Worm (Caenorhabditis elegans): Measurements from ENCODE around the gene C05D11.1.

C05D11.1 gene

DNA sequence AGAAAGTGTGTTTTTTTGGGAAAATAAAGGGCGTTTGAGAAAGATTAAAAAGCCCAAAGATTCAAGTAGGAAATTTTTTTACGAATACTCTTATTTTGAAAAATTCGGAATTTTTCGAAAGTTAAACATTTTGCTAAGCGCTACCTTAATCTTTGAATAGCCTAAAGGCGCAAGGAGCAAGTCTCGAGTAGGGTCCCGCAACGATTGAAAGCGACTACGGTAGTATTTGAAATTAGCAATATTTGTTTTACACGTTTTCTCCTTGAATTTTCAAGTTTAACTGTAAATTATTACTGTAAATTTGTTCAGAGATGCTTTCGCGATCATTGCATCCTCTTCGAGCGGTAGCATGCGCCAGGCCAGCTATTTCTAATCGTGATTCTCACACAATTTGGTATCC, 28.5 kb downstream of the C05D11.1 start, which contains the start of gene nduf-2.2:
Gene nduf-2.2, plus strand, starts transcription at position 310 of the 400 bp plus-strand sequence.
- no peak for TF ChIP-seq tbx-11 (GFP tag; IDR thresholded peaks at IDR 0.05)
- TF ChIP-seq hmbx-1 (tag; optimal IDR thresholded peaks at IDR 0.05) = no peak

DNA sequence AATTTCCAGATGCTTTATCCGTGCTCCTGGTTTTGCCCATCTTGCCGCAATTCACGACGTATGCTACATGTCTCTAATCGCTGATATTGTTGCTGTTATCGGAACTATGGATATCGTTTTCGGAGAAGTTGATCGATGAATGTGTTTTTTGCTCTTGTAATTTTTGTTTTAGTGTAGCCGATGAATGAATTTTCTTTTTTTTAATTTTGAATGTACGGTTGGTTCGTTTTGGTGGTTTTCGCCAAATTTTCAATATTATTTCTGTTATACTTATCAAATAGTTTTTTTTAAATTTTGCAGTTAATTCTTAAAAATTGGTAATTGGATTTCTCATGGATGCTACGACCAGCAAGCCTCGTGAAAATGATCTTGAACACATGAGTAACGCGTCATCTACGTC, 30.6 kb downstream of the C05D11.1 start, which contains the start of gene T26A5.2:
Gene T26A5.2, plus strand, starts transcription at position 301 of the 400 bp plus-strand sequence.
- TF ChIP-seq B0310.2 (tag; optimal IDR thresholded peaks at IDR 0.05) (no peak), scrt-1 (GFP tag; IDR thresholded peaks at IDR 0.05) (no peak), hmbx-1 (tag; optimal IDR thresholded peaks at IDR 0.05) (no peak), hnd-1 (tag; optimal IDR thresholded peaks at IDR 0.05) (no peak), aly-1 (tag; optimal IDR thresholded peaks at IDR 0.05) (no peak), ama-1 (optimal IDR thresholded peaks at IDR 0.05) (no peak), ceh-36 (tag; optimal IDR thresholded peaks at IDR 0.05) (no peak), tra-4 (tag; optimal IDR thresholded peaks at IDR 0.05) (no peak), tbx-37 (GFP tag; conservative IDR thresholded peaks at IDR 0.05) (no peak), flt-1 (GFP tag; IDR thresholded peaks at IDR 0.05) (no peak), pes-1 (GFP tag; IDR thresholded peaks at IDR 0.05) (no peak), ceh-13 (GFP tag; optimal IDR thresholded peaks at IDR 0.05) (no peak), ets-7 (tag; optimal IDR thresholded peaks at IDR 0.05) (no peak)

DNA sequence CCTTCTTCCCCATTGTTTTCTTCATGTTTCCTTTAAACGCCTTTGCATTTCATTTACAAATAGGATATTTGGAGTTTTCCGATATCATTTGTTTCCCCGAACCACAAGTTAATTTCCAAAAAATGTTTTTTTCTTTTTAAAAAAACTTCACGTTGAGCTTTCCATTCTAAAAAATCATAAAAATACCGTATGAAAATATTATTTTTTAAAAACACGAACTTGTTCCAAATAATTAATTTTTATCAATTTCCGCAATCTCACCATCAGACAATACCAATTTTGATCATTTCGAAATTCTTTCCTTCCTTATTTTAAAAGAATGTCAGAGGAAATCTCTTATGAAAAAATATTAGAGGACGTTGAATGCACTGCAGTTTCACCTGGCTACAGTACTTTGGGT, 35.0 kb downstream of the C05D11.1 start, which contains the start of gene wht-6:
Gene wht-6, plus strand, starts transcription at position 301 of the 400 bp plus-strand sequence.
- TF ChIP-seq scrt-1 (GFP tag; IDR thresholded peaks at IDR 0.05) (no peak), flt-1 (GFP tag; IDR thresholded peaks at IDR 0.05) (no peak), hmbx-1 (tag; optimal IDR thresholded peaks at IDR 0.05) (no peak), pes-1 (GFP tag; IDR thresholded peaks at IDR 0.05) (no peak), ceh-36 (tag; optimal IDR thresholded peaks at IDR 0.05) (no peak), ets-7 (tag; optimal IDR thresholded peaks at IDR 0.05) (no peak), tbx-11 (GFP tag; IDR thresholded peaks at IDR 0.05) (no peak), F13C5.2 (tag; optimal IDR thresholded peaks at IDR 0.05) (no peak), hnd-1 (tag; optimal IDR thresholded peaks at IDR 0.05) (no peak), B0310.2 (tag; optimal IDR thresholded peaks at IDR 0.05) (no peak), ceh-13 (GFP tag; optimal IDR thresholded peaks at IDR 0.05) (no peak), hmg-4 (GFP tag; optimal IDR thresholded peaks at IDR 0.05) (no peak)

DNA sequence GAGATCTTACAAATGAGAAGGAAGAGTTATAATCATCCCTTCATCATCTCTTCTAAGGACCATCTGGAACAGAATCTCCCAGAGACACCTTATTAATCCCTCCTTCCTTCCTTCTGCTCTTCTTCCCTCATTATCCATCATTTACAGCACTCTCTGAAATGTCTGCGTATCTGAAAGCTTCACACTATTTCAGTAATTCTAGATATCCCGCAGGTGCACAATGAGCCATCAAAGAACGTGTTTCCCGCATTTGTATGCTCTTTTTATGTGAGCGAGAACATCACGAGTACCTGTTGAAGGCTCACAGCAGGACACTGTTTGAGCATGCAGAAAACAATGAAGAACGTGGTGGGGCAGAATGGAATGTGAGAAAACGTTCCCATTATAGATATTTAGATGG, 40.0 kb downstream of the C05D11.1 start:
- no peak for TF ChIP-seq scrt-1 (GFP tag; IDR thresholded peaks at IDR 0.05)
- TF ChIP-seq ceh-36 (tag; optimal IDR thresholded peaks at IDR 0.05) = peak; percentile 46

DNA sequence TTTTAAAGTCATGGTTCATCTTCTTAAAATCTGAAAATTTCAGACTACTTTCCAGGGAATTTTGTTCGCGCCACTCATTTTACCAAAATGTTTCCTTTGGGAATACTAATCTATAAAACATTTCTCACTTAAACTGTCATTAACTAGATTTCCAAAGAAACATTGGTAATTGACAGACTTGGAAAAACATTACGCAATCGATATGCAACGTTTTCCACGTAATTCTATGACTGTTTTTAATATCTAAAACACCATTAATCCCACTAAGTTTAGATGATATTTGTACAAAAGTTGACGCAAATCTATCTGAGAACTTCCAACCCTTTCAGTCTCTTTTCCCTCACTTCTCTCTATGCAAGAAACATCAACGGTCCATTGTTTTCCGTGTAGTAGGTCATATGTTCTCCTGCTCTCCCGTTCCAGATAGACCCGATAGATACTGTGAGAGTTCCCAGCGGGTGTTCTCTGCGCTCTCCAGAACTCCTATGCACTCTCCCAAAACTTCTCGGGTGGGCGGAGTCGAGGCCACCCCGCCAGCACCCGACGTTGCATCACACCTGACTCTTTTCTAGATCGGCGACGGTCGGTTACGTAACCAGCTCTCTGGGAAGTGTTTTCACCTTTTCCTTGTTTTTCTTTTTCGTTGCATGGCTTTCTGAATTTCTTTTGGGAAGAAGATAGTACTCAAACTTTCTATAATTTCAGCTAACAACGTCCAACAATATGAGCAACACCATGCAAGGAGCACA, 42.0 kb downstream of the C05D11.1 start, which contains the start of gene zip-8:
Gene zip-8, plus strand, starts transcription at position 700 of the 749 bp plus-strand sequence.
- TF ChIP-seq sea-1 (GFP tag; conservative IDR thresholded peaks at IDR 0.05) (no peak), hmg-4 (GFP tag; optimal IDR thresholded peaks at IDR 0.05) (no peak), tbx-11 (GFP tag; IDR thresholded peaks at IDR 0.05) (no peak), B0310.2 (tag; optimal IDR thresholded peaks at IDR 0.05) (no peak), tra-4 (tag; optimal IDR thresholded peaks at IDR 0.05) (no peak), tbx-37 (GFP tag; conservative IDR thresholded peaks at IDR 0.05) (no peak), hnd-1 (tag; optimal IDR thresholded peaks at IDR 0.05) (no peak), hmbx-1 (tag; optimal IDR thresholded peaks at IDR 0.05) (no peak), aly-1 (tag; optimal IDR thresholded peaks at IDR 0.05) (no peak), ceh-36 (tag; optimal IDR thresholded peaks at IDR 0.05) (no peak), ets-7 (tag; optimal IDR thresholded peaks at IDR 0.05) (no peak), scrt-1 (GFP tag; IDR thresholded peaks at IDR 0.05) (no peak), ama-1 (optimal IDR thresholded peaks at IDR 0.05) (no peak), pes-1 (GFP tag; IDR thresholded peaks at IDR 0.05) (no peak), flt-1 (GFP tag; IDR thresholded peaks at IDR 0.05) (no peak), ceh-13 (GFP tag; optimal IDR thresholded peaks at IDR 0.05) (no peak), F13C5.2 (tag; optimal IDR thresholded peaks at IDR 0.05) (no peak)

DNA sequence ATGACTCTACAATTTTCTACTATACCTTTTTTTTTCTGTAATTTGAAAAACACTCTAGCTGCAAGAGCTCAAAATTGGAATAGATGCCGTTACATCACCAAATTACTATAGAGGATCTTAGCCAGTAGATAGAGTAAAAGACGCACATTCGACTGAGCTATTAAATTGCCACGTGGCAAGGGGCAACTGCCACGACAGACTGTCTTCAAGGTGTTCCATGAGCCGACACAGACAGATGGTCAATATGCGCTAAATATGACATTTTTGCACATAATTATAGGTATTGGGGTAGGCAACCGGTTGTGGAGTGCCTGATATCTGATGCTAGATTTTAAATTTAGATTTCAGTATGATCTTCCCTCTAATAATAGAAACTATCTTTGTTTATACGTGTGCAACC, 43.0 kb downstream of the C05D11.1 start:
- TF ChIP-seq tbx-37 (GFP tag; conservative IDR thresholded peaks at IDR 0.05) (no peak), hmg-4 (GFP tag; optimal IDR thresholded peaks at IDR 0.05) (no peak), sea-1 (GFP tag; conservative IDR thresholded peaks at IDR 0.05) (no peak), flt-1 (GFP tag; IDR thresholded peaks at IDR 0.05) (no peak), F13C5.2 (tag; optimal IDR thresholded peaks at IDR 0.05) (no peak), ets-7 (tag; optimal IDR thresholded peaks at IDR 0.05) (no peak), tra-4 (tag; optimal IDR thresholded peaks at IDR 0.05) (no peak), hmbx-1 (tag; optimal IDR thresholded peaks at IDR 0.05) (no peak), B0310.2 (tag; optimal IDR thresholded peaks at IDR 0.05) (no peak), hnd-1 (tag; optimal IDR thresholded peaks at IDR 0.05) (no peak), pes-1 (GFP tag; IDR thresholded peaks at IDR 0.05) (no peak), tbx-11 (GFP tag; IDR thresholded peaks at IDR 0.05) (no peak), ama-1 (optimal IDR thresholded peaks at IDR 0.05) (no peak), scrt-1 (GFP tag; IDR thresholded peaks at IDR 0.05) (no peak), aly-1 (tag; optimal IDR thresholded peaks at IDR 0.05) (no peak), ceh-13 (GFP tag; optimal IDR thresholded peaks at IDR 0.05) (no peak), ceh-36 (tag; optimal IDR thresholded peaks at IDR 0.05) (no peak)

DNA sequence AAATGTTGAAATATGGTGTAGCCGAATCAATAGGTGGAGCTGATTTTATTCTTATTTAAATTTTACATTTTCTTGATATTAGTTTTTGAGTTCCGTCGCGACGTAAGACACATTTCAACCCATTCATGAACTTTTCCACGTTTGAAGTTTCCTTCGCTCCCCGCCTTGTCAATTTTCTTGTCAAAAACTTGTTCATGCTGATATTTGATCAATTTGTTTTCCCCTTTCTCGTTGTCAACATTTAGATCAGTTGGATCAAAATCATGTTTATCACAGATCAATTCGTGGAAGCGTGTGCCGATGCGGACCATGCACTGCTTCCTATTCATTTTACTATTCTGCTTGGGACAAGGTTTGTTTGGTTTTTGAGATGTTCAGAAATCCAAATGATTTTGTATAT, 46.5 kb downstream of the C05D11.1 start, which contains the start of gene chtb-2:
Gene chtb-2, plus strand, starts transcription at position 301 of the 400 bp plus-strand sequence.
- no peak for TF ChIP-seq scrt-1 (GFP tag; IDR thresholded peaks at IDR 0.05)
- no peak for TF ChIP-seq flt-1 (GFP tag; IDR thresholded peaks at IDR 0.05)
- TF ChIP-seq ceh-13 (GFP tag; optimal IDR thresholded peaks at IDR 0.05) = no peak
- TF ChIP-seq sea-1 (GFP tag; conservative IDR thresholded peaks at IDR 0.05) = no peak
- TF ChIP-seq aly-1 (tag; optimal IDR thresholded peaks at IDR 0.05) = no peak
- no peak for TF ChIP-seq ceh-36 (tag; optimal IDR thresholded peaks at IDR 0.05)
- TF ChIP-seq hmbx-1 (tag; optimal IDR thresholded peaks at IDR 0.05) = no peak
- TF ChIP-seq tra-4 (tag; optimal IDR thresholded peaks at IDR 0.05) = no peak
- TF ChIP-seq hmg-4 (GFP tag; optimal IDR thresholded peaks at IDR 0.05) = no peak
- no peak for TF ChIP-seq hnd-1 (tag; optimal IDR thresholded peaks at IDR 0.05)
- TF ChIP-seq tbx-11 (GFP tag; IDR thresholded peaks at IDR 0.05) = no peak
